Fruit fly (Drosophila melanogaster) whole organism, prepupa: ENCODE measurements around the gene CG6277.

ENCODE experiments used
- CG11762 ChIP-seq: fragments of 200-800 bp; sonication (Bioruptor generic); optimal IDR thresholded peaks from 3 replicates; lab custom pipeline; 2016; ENCODE audit warnings: missing biosample characterization, missing genetic modification characterization; ENCODE audit not compliant: insufficient read depth
- Eip78C ChIP-seq: fragments of 200-800 bp; sonication (Bioruptor generic); peaks from one replicate; lab custom pipeline; 2016; ENCODE audit warnings: missing biosample characterization, missing genetic modification characterization
- Ets21C ChIP-seq: fragments of 200-800 bp; sonication (Bioruptor generic); optimal IDR thresholded peaks from 3 replicates; lab custom pipeline; 2016; ENCODE audit warnings: missing biosample characterization, missing genetic modification characterization
- Gug ChIP-seq: fragments of 200-800 bp; sonication (Bioruptor generic); IDR thresholded peaks from 2 replicates; pipeline ENCODE4 v1.3.6; 2022; ENCODE audit warnings: missing biosample characterization, missing genetic modification characterization
- Hr38 ChIP-seq: sonication (Bioruptor generic); optimal IDR thresholded peaks from 2 replicates; lab custom pipeline; 2016; ENCODE audit warnings: missing biosample characterization, missing genetic modification characterization
- Hr39 ChIP-seq: fragments of 200-800 bp; sonication (Bioruptor generic); optimal IDR thresholded peaks from 2 replicates; lab custom pipeline; 2016; ENCODE audit warnings: missing biosample characterization, missing genetic modification characterization
- Lpt ChIP-seq: fragments of 200-800 bp; sonication (Bioruptor generic); optimal IDR thresholded peaks from 3 replicates; lab custom pipeline; 2016; ENCODE audit warnings: missing biosample characterization, missing genetic modification characterization
- Met ChIP-seq: fragments of 200-800 bp; sonication (Bioruptor generic); optimal IDR thresholded peaks from 3 replicates; lab custom pipeline; 2016; ENCODE audit warnings: missing biosample characterization, missing genetic modification characterization
- Smox ChIP-seq: fragments of 200-800 bp; sonication (Bioruptor generic); optimal IDR thresholded peaks from 3 replicates; lab custom pipeline; 2016; ENCODE audit warnings: missing biosample characterization, missing genetic modification characterization
- cyc ChIP-seq: fragments of 200-800 bp; sonication (Bioruptor generic); optimal IDR thresholded peaks from 3 replicates; lab custom pipeline; 2016; ENCODE audit warnings: missing biosample characterization, missing genetic modification characterization
- vri ChIP-seq: fragments of 200-800 bp; sonication (Bioruptor generic); optimal IDR thresholded peaks from 3 replicates; lab custom pipeline; 2016; ENCODE audit warnings: missing biosample characterization, mild to moderate bottlenecking, missing genetic modification characterization

DNA sequence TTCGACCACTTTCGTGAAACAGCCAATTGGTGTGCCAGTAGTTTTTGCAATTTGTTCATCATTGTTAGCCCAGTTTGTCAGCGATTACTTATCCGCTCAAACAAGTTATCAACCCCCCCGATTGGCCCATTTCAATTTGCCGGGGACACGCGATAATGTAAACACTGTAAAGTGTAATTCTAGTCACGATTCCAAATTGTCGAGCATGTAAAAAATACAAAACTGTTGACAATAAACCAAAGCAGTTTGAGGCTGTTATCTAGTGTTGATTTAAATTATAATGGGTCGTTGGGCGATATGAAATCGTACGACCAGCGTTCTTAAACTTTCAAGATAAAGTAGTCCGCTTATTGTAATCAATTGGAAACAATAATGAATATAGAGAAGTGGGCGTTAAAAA is 35.6 kb downstream of the CG6277 start:
- no peak for TF ChIP-seq Lpt
- TF ChIP-seq Met (GFP tag; lab: Kevin White, UChicago) = no peak
- TF ChIP-seq Gug (GFP tag; lab: Robert Waterston, UW) = no peak
- TF ChIP-seq CG11762 (GFP tag; lab: Kevin White, UChicago) = no peak
- no peak for TF ChIP-seq vri (GFP tag; lab: Kevin White, UChicago)
- no peak for TF ChIP-seq cyc
- no peak for TF ChIP-seq Eip78C (GFP tag; lab: Kevin White, UChicago)
- TF ChIP-seq Ets21C (GFP tag; lab: Kevin White, UChicago) = no peak
- no peak for TF ChIP-seq Smox (GFP tag; lab: Kevin White, UChicago)
- no peak for TF ChIP-seq Hr38 (GFP tag; lab: Kevin White, UChicago)
- no peak for TF ChIP-seq Hr39 (GFP tag; lab: Kevin White, UChicago)
